Worm (Caenorhabditis elegans) whole organism, L1 larva: ENCODE results near the gene ets-7.

Experiments
- C34B4.2 ChIP-seq: sonication (generic microtip); optimal IDR thresholded peaks from 2 replicates; lab custom pipeline; 2017; ENCODE audit warnings: mild to moderate bottlenecking, missing genetic modification characterization, missing compliant biosample characterization
- F16B12.6 ChIP-seq: fragments of 150-350 bp; optimal IDR thresholded peaks from 2 replicates; lab custom pipeline; 2014; ENCODE audit warnings: missing biosample characterization, missing genetic modification characterization
- ceh-8 ChIP-seq: fragments of 200-800 bp; sonication (Bioruptor generic); optimal IDR thresholded peaks from 2 replicates; lab custom pipeline; 2018; ENCODE audit warnings: mild to moderate bottlenecking, missing genetic modification characterization, moderate library complexity, missing compliant biosample characterization
- ceh-90 ChIP-seq: sonication (generic microtip); optimal IDR thresholded peaks from 2 replicates; lab custom pipeline; 2016; ENCODE audit warnings: missing genetic modification characterization, missing compliant biosample characterization
- dpl-1 ChIP-seq, 3 experiments: fragments of 150-350 bp in 2 of 3; sonication (generic microtip) in 1 of 3; optimal IDR thresholded peaks; 2 replicates each; lab custom pipeline; 2014 to 2017; ENCODE audit warnings: missing biosample characterization in 3 of 3, missing genetic modification characterization in 3 of 3, missing genetic modification reagents in 3 of 3
- dsc-1 ChIP-seq: sonication (generic microtip); optimal IDR thresholded peaks from 2 replicates; lab custom pipeline; 2016; ENCODE audit warnings: mild to moderate bottlenecking, missing genetic modification characterization, missing compliant biosample characterization
- efl-1 ChIP-seq, 4 experiments: fragments of 150-350 bp; optimal IDR thresholded peaks in 3 of 4; peaks in 1 of 4; 1 replicate in 1 of 4; 2 replicates in 3 of 4; lab custom pipeline; 2014; ENCODE audit warnings: missing biosample characterization in 2 of 4, missing genetic modification characterization in 2 of 4, missing genetic modification reagents in 2 of 4
- egl-27 ChIP-seq, 2 experiments: fragments of 150-350 bp in 1 of 2; sonication (generic microtip); optimal IDR thresholded peaks; 3 replicates each; lab custom pipeline; 2017 to 2018; ENCODE audit warnings: missing biosample characterization in 2 of 2, missing genetic modification characterization in 2 of 2, missing genetic modification reagents in 2 of 2
- elt-3 ChIP-seq, 6 experiments: fragments of 150-350 bp in 1 of 6; sonication (generic microtip); optimal IDR thresholded peaks; 2 replicates each; lab custom pipeline; 2017 to 2018; ENCODE audit warnings: missing biosample characterization in 6 of 6, missing genetic modification characterization in 6 of 6, inconsistent platforms in 1 of 6
- fkh-4 ChIP-seq: sonication (generic microtip); optimal IDR thresholded peaks from 2 replicates; lab custom pipeline; 2016; ENCODE audit warnings: missing compliant biosample characterization, missing genetic modification characterization, borderline replicate concordance
- fos-1 ChIP-seq: fragments of 150-350 bp; optimal IDR thresholded peaks from 2 replicates; lab custom pipeline; 2014; ENCODE audit warnings: missing biosample characterization, missing genetic modification characterization
- grh-1 ChIP-seq: fragments of 200-800 bp; sonication (Bioruptor generic); IDR thresholded peaks from 2 replicates; pipeline ENCODE4 v1.3.6; 2022; ENCODE audit warnings: missing genetic modification reagents, missing genetic modification characterization, missing compliant biosample characterization
- hlh-4 ChIP-seq: sonication (generic microtip); optimal IDR thresholded peaks from 2 replicates; lab custom pipeline; 2016; ENCODE audit warnings: mild to moderate bottlenecking, missing genetic modification characterization, missing compliant biosample characterization
- isw-1 ChIP-seq: fragments of 200-800 bp; sonication (Bioruptor generic); IDR thresholded peaks from 2 replicates; pipeline ENCODE4 v1.3.6; 2022; ENCODE audit warnings: missing genetic modification characterization, missing compliant biosample characterization
- jun-1 ChIP-seq: fragments of 150-350 bp; optimal IDR thresholded peaks from 2 replicates; lab custom pipeline; 2014; ENCODE audit warnings: missing biosample characterization, missing genetic modification reagents, missing genetic modification characterization
- lin-13 ChIP-seq: fragments of 150-350 bp; optimal IDR thresholded peaks from 2 replicates; lab custom pipeline; 2014; ENCODE audit warnings: missing biosample characterization, missing genetic modification reagents, missing genetic modification characterization
- lin-14 ChIP-seq: fragments of 200-800 bp; sonication (Bioruptor generic); optimal IDR thresholded peaks from 2 replicates; lab custom pipeline; 2018; ENCODE audit warnings: mild to moderate bottlenecking, missing genetic modification characterization, moderate library complexity, missing compliant biosample characterization
- lin-39 ChIP-seq: fragments of 150-350 bp; optimal IDR thresholded peaks from 2 replicates; lab custom pipeline; 2014; ENCODE audit warnings: missing biosample characterization, missing genetic modification reagents, missing genetic modification characterization
- lsy-2 ChIP-seq, 2 experiments: fragments of 150-350 bp; optimal IDR thresholded peaks; 2 replicates each; lab custom pipeline; 2014; ENCODE audit warnings: missing biosample characterization in 2 of 2, missing genetic modification characterization in 2 of 2
- nhr-20 ChIP-seq: sonication (generic microtip); optimal IDR thresholded peaks from 2 replicates; lab custom pipeline; 2016; ENCODE audit warnings: mild to moderate bottlenecking, missing genetic modification characterization, missing compliant biosample characterization
- nhr-71 ChIP-seq: sonication (generic microtip); optimal IDR thresholded peaks from 2 replicates; lab custom pipeline; 2016; ENCODE audit warnings: mild to moderate bottlenecking, missing genetic modification characterization, moderate library complexity, missing compliant biosample characterization
- nhr-85 ChIP-seq: sonication (generic microtip); peaks from one replicate; lab custom pipeline; 2016; ENCODE audit warnings: missing genetic modification characterization, inconsistent platforms, missing compliant biosample characterization
- pag-3 ChIP-seq: sonication (generic microtip); optimal IDR thresholded peaks from 2 replicates; lab custom pipeline; 2017; ENCODE audit warnings: missing genetic modification characterization, mild to moderate bottlenecking, missing compliant biosample characterization, antibody characterized with exemption, borderline replicate concordance; ENCODE audit not compliant: insufficient read depth
- pax-3 ChIP-seq: fragments of 200-800 bp; sonication (Bioruptor generic); optimal IDR thresholded peaks from 2 replicates; lab custom pipeline; 2018; ENCODE audit warnings: mild to moderate bottlenecking, missing genetic modification characterization, moderate library complexity, missing compliant biosample characterization
- rnt-1 ChIP-seq: sonication (generic microtip); optimal IDR thresholded peaks from 2 replicates; lab custom pipeline; 2016; ENCODE audit warnings: mild to moderate bottlenecking, missing genetic modification characterization, moderate library complexity, missing compliant biosample characterization
- snpc-4 ChIP-seq: fragments of 150-350 bp; optimal IDR thresholded peaks from 2 replicates; lab custom pipeline; 2014; ENCODE audit warnings: missing biosample characterization, missing genetic modification characterization
- snu-23 ChIP-seq: sonication (generic microtip); optimal IDR thresholded peaks from 2 replicates; lab custom pipeline; 2016; ENCODE audit warnings: missing genetic modification characterization, missing compliant biosample characterization
- sup-37 ChIP-seq: fragments of 200-800 bp; sonication (Bioruptor generic); optimal IDR thresholded peaks from 2 replicates; lab custom pipeline; 2018; ENCODE audit warnings: mild to moderate bottlenecking, missing genetic modification characterization, missing compliant biosample characterization
- tlp-1 ChIP-seq: fragments of 150-350 bp; optimal IDR thresholded peaks from 2 replicates; lab custom pipeline; 2014; ENCODE audit warnings: missing biosample characterization, missing genetic modification characterization
- unc-30 ChIP-seq: sonication (generic microtip); optimal IDR thresholded peaks from 2 replicates; lab custom pipeline; 2017; ENCODE audit warnings: missing biosample characterization, missing genetic modification characterization
- unc-62 ChIP-seq: fragments of 150-350 bp; optimal IDR thresholded peaks from 2 replicates; lab custom pipeline; 2014; ENCODE audit warnings: missing biosample characterization, missing genetic modification reagents, missing genetic modification characterization
- vab-15 ChIP-seq: sonication (generic microtip); optimal IDR thresholded peaks from 2 replicates; lab custom pipeline; 2017; ENCODE audit warnings: missing genotype, mild to moderate bottlenecking, missing genetic modification characterization, missing compliant biosample characterization
- zip-4 ChIP-seq: fragments of 200-800 bp; sonication (Bioruptor generic); optimal IDR thresholded peaks from 2 replicates; lab custom pipeline; 2018; ENCODE audit warnings: mild to moderate bottlenecking, missing genetic modification characterization, moderate library complexity, missing compliant biosample characterization
- ztf-4 ChIP-seq: fragments of 150-350 bp; optimal IDR thresholded peaks from 2 replicates; lab custom pipeline; 2014; ENCODE audit warnings: missing biosample characterization, missing genetic modification characterization

Gene ets-7

ce11 chrV:7562947-7563346, 4.4 kb upstream of the ets-7 start, which contains the start of gene F19F10.1:
F19F10.1 (plus strand) TSS chrV:7563247.
- TF ChIP-seq elt-3 (tag; optimal IDR thresholded peaks at IDR 0.05; lab: Kevin White, UChicago) (no peak), ceh-90 (tag; lab: Kevin White, UChicago) (no peak), fos-1 (no peak), lin-13 (no peak), lin-14 (GFP tag; lab: Kevin White, UChicago) (no peak)

ce11 chrV:7555875-7556274, 2.7 kb downstream of the ets-7 start:
- TF ChIP-seq ztf-4 (tag; lab: Kevin White, UChicago) (no peak), vab-15 (tag; lab: Kevin White, UChicago) (no peak), C34B4.2 (tag; lab: Kevin White, UChicago) (no peak), snpc-4 (tag; lab: Kevin White, UChicago) (no peak), snu-23 (GFP tag; lab: Kevin White, UChicago) (no peak), unc-30 (tag; lab: Kevin White, UChicago) (no peak), ceh-8 (GFP tag; lab: Kevin White, UChicago) (no peak), efl-1 (optimal IDR thresholded peaks at IDR 0.05; lab: Kevin White, UChicago) (no peak), efl-1 (GFP tag; optimal IDR thresholded peaks at IDR 0.05 in 1 of 2; lab: Kevin White, UChicago) (peak in 1 of 2 experiments; percentile 24), tlp-1 (tag; lab: Kevin White, UChicago) (no peak), jun-1 (tag; lab: Kevin White, UChicago) (no peak), unc-62 (no peak), grh-1 (no peak), ceh-90 (tag; lab: Kevin White, UChicago) (no peak), rnt-1 (tag; lab: Kevin White, UChicago) (no peak), fkh-4 (tag; lab: Kevin White, UChicago) (peak; percentile 55), pag-3 (tag; lab: Kevin White, UChicago) (no peak), dsc-1 (peak; percentile 78)

- peak; percentile 44 for TF ChIP-seq hlh-4 (tag; lab: Kevin White, UChicago)
- no peak for TF ChIP-seq F16B12.6 (tag; lab: Kevin White, UChicago)
- no peak for TF ChIP-seq nhr-20 (tag; lab: Kevin White, UChicago)
- no peak for TF ChIP-seq lin-13
- no peak for TF ChIP-seq ceh-90 (tag; lab: Kevin White, UChicago)
- peak; percentile 84 for TF ChIP-seq fkh-4 (tag; lab: Kevin White, UChicago)
- no peak for TF ChIP-seq ceh-8 (GFP tag; lab: Kevin White, UChicago)
- peak; percentile 94 for TF ChIP-seq dsc-1
- no peak for TF ChIP-seq nhr-85 (tag; lab: Kevin White, UChicago)
- TF ChIP-seq dpl-1 (GFP tag; optimal IDR thresholded peaks at IDR 0.05; lab: Kevin White, UChicago): no peak
- TF ChIP-seq zip-4 (GFP tag; lab: Kevin White, UChicago): no peak
- no peak for TF ChIP-seq C34B4.2 (tag; lab: Kevin White, UChicago)
- peak; percentile 8 for TF ChIP-seq nhr-71 (tag; lab: Kevin White, UChicago)
- no peak for TF ChIP-seq lin-14 (GFP tag; lab: Kevin White, UChicago)
- no peak for TF ChIP-seq lsy-2 (tag; optimal IDR thresholded peaks at IDR 0.05; lab: Kevin White, UChicago)
- TF ChIP-seq pax-3 (tag; lab: Kevin White, UChicago): no peak
- TF ChIP-seq sup-37 (GFP tag; lab: Kevin White, UChicago): no peak
- no peak for TF ChIP-seq efl-1 (optimal IDR thresholded peaks at IDR 0.05; lab: Kevin White, UChicago)
- TF ChIP-seq efl-1 (GFP tag; optimal IDR thresholded peaks at IDR 0.05 in 1 of 2; lab: Kevin White, UChicago): no peak
- no peak for TF ChIP-seq elt-3 (tag; optimal IDR thresholded peaks at IDR 0.05; lab: Kevin White, UChicago)
- no peak for TF ChIP-seq lin-39 (tag; lab: Kevin White, UChicago)
- no peak for TF ChIP-seq egl-27 (tag; optimal IDR thresholded peaks at IDR 0.05; lab: Kevin White, UChicago)
These were observed 4.7 kb downstream of the ets-7 start, which contains the start of gene ttr-10 for ce11 chrV:7553873-7554362. ttr-10 (minus strand) TSS chrV:7553923.

- peak; percentile 23 for TF ChIP-seq dsc-1
- no peak for TF ChIP-seq jun-1 (tag; lab: Kevin White, UChicago)
- TF ChIP-seq isw-1 (GFP tag; lab: Robert Waterston, UW): no peak
These were observed 6.8 kb downstream of the ets-7 start, which contains the start of gene F19F10.3 for ce11 chrV:7551821-7552220. F19F10.3 (plus strand) TSS chrV:7552121.
